Worm (Caenorhabditis elegans): ENCODE measurements around the gene egrh-1.
A peak's percentile ranks its signal among the peaks of the same experiment; 100 is the strongest.

egrh-1 gene

ce11 chrX:14881119-14881518 is 35.4 kb downstream of the egrh-1 start, which contains the start of gene flp-8:
TSS of gene flp-8 (plus strand) at chrX:14881419.
- TF ChIP-seq ceh-20 (GFP tag; IDR thresholded peaks at IDR 0.05) (no peak), ceh-44 (GFP tag; IDR thresholded peaks at IDR 0.05) (no peak)

ce11 chrX:14885855-14886254 is 40.1 kb downstream of the egrh-1 start:
- TF ChIP-seq gei-8 (GFP tag; optimal IDR thresholded peaks at IDR 0.05) (no peak), unc-62 (GFP tag; optimal IDR thresholded peaks at IDR 0.05 in 1 of 2) (peak in 1 of 2 experiments; percentile 13), unc-62 (tag; optimal IDR thresholded peaks at IDR 0.05) (no peak), mdl-1 (tag; optimal IDR thresholded peaks at IDR 0.05) (no peak), aha-1 (tag) (peak; percentile 60)

ce11 chrX:14888188-14888587 is 42.5 kb downstream of the egrh-1 start, which contains the start of gene daf-6:
TSS of gene daf-6 (plus strand) at chrX:14888488.
- TF ChIP-seq gei-8 (GFP tag; optimal IDR thresholded peaks at IDR 0.05) (no peak), nhr-25 (tag; optimal IDR thresholded peaks at IDR 0.05; ENCODE audit: borderline replicate concordance, insufficient read depth) (no peak), T26A8.4 (GFP tag; IDR thresholded peaks at IDR 0.05) (no peak), nhr-28 (tag; optimal IDR thresholded peaks at IDR 0.05) (no peak), mxl-3 (GFP tag; optimal IDR thresholded peaks at IDR 0.05) (no peak), cey-2 (tag; optimal IDR thresholded peaks at IDR 0.05; ENCODE audit: borderline replicate concordance, insufficient read depth) (no peak), lin-13 (GFP tag; optimal IDR thresholded peaks at IDR 0.05) (no peak), ctbp-1 (GFP tag; IDR thresholded peaks at IDR 0.05) (no peak), nhr-41 (GFP tag; IDR thresholded peaks at IDR 0.05) (no peak), dve-1 (tag; optimal IDR thresholded peaks at IDR 0.05; ENCODE audit: insufficient read depth) (no peak), ama-1 (optimal IDR thresholded peaks at IDR 0.05) (no peak), arid-1 (GFP tag; conservative IDR thresholded peaks at IDR 0.05) (no peak), mdt-29 (GFP tag; IDR thresholded peaks at IDR 0.05) (no peak), lin-1 (GFP tag; IDR thresholded peaks at IDR 0.05) (no peak), F44E2.7 (GFP tag; IDR thresholded peaks at IDR 0.05) (no peak), F49E8.2 (tag; optimal IDR thresholded peaks at IDR 0.05; ENCODE audit: borderline replicate concordance) (no peak), spr-3 (GFP tag; optimal IDR thresholded peaks at IDR 0.05) (no peak), nhr-10 (tag; optimal IDR thresholded peaks at IDR 0.05) (no peak), daf-19 (GFP tag; conservative IDR thresholded peaks at IDR 0.05) (no peak), ceh-82 (tag; optimal IDR thresholded peaks at IDR 0.05) (no peak)

- TF ChIP-seq ces-1 (GFP tag; optimal IDR thresholded peaks at IDR 0.05) (no peak), nhr-11 (tag; optimal IDR thresholded peaks at IDR 0.05) (no peak), snpc-1.2 (GFP tag; IDR thresholded peaks at IDR 0.05) (no peak), tra-1 (GFP tag; IDR thresholded peaks at IDR 0.05) (peak; percentile 62; the same call in 1 of the 2 replicates), R02D3.7 (tag; optimal IDR thresholded peaks at IDR 0.05) (no peak), ztf-11 (tag; optimal IDR thresholded peaks at IDR 0.05) (no peak), daf-12 (tag; optimal IDR thresholded peaks at IDR 0.05) (no peak), mxl-2 (GFP tag; conservative IDR thresholded peaks at IDR 0.05) (no peak), nhr-25 (tag; optimal IDR thresholded peaks at IDR 0.05; ENCODE audit: borderline replicate concordance, insufficient read depth) (no peak), dpl-1 (GFP tag; optimal IDR thresholded peaks at IDR 0.05) (no peak), ceh-28 (tag; optimal IDR thresholded peaks at IDR 0.05) (no peak), dve-1 (tag; optimal IDR thresholded peaks at IDR 0.05; ENCODE audit: insufficient read depth) (no peak), mep-1 (tag; optimal IDR thresholded peaks at IDR 0.05) (peak; percentile 35), vab-7 (GFP tag; IDR thresholded peaks at IDR 0.05) (no peak), Y48G9A.11 (GFP tag; IDR thresholded peaks at IDR 0.05) (no peak), skn-1 (tag; optimal IDR thresholded peaks at IDR 0.05) (no peak), ama-1 (optimal IDR thresholded peaks at IDR 0.05) (no peak), lin-29 (GFP tag; IDR thresholded peaks at IDR 0.05) (no peak), zfp-3 (GFP tag; conservative IDR thresholded peaks at IDR 0.05) (no peak), lin-15B (tag; optimal IDR thresholded peaks at IDR 0.05) (no peak), mxl-3 (GFP tag; optimal IDR thresholded peaks at IDR 0.05) (peak; percentile 23), php-3 (GFP tag; IDR thresholded peaks at IDR 0.05) (no peak), mdl-1 (tag; optimal IDR thresholded peaks at IDR 0.05) (peak in 1 of 2 experiments; percentile 58), snpc-4 (tag; optimal IDR thresholded peaks at IDR 0.05) (no peak), hlh-30 (tag; optimal IDR thresholded peaks at IDR 0.05; ENCODE audit: insufficient read depth) (peak; percentile 31), jun-1 (tag; optimal IDR thresholded peaks at IDR 0.05) (no peak)
Measured at ce11 chrX:14894380-14894779, 48.6 kb downstream of the egrh-1 start.
